Worm (Caenorhabditis elegans) whole organism, mixed stage, embryonic: ENCODE results near the gene srg-42.

ENCODE experiments used
- nhr-12 ChIP-seq: fragments of 150-350 bp; optimal IDR thresholded peaks from 2 replicates; lab custom pipeline; 2014; ENCODE audit warnings: missing biosample characterization, missing genetic modification characterization
- nhr-28 ChIP-seq: fragments of 150-350 bp; optimal IDR thresholded peaks from 2 replicates; lab custom pipeline; 2014; ENCODE audit warnings: missing biosample characterization, missing genetic modification characterization
- unc-62 ChIP-seq: fragments of 150-350 bp; optimal IDR thresholded peaks from 2 replicates; lab custom pipeline; 2014; ENCODE audit warnings: missing biosample characterization, missing genetic modification reagents, missing genetic modification characterization

DNA sequence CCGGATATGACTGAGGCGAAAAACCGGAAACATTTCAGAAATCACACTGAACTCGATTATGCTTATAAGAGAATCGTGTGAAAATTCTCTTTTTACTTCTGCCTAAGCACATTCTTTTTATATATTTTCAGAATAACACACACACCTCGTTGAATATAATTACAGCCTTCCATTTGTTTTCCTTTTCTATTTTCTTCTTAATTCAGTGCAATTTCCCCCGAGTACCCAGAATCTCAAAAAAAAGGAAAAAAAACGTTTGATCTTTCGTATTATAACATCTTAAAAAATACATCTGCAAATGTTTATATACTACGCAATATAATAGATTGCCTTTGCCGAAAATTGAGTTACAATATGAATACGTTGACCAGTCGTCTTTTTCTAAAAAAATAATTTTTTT lies 26.0 kb downstream of the srg-42 start:
- TF ChIP-seq unc-62 (GFP tag; lab: Kevin White, UChicago), result no peak
- no peak for TF ChIP-seq nhr-28 (tag; lab: Kevin White, UChicago)
- TF ChIP-seq nhr-12 (tag; lab: Kevin White, UChicago), result no peak
